Fruit fly (Drosophila melanogaster) whole organism, embryonic: ENCODE measurements around the gene CG15027.

ENCODE experiments used
- Adf1 ChIP-seq: fragments of 200-800 bp; sonication (Bioruptor generic); IDR thresholded peaks from 2 replicates; pipeline ENCODE4 v1.3.6; 2022; ENCODE audit warnings: missing biosample characterization, missing genetic modification characterization
- CG10431 ChIP-seq: fragments of 200-800 bp; sonication (Bioruptor generic); optimal IDR thresholded peaks from 3 replicates; lab custom pipeline; 2018; ENCODE audit warnings: missing biosample characterization, mild to moderate bottlenecking, missing genetic modification characterization
- CG11723 ChIP-seq: fragments of 200-800 bp; sonication (Bioruptor generic); optimal IDR thresholded peaks from 2 replicates; lab custom pipeline; 2017; ENCODE audit warnings: missing biosample characterization, mild to moderate bottlenecking, missing genetic modification characterization
- CG12071 ChIP-seq: fragments of 200-800 bp; sonication (Bioruptor generic); optimal IDR thresholded peaks from 3 replicates; lab custom pipeline; 2018; ENCODE audit warnings: missing biosample characterization, mild to moderate bottlenecking, missing genetic modification characterization
- CG12104 ChIP-seq: fragments of 200-800 bp; sonication (Bioruptor generic); optimal IDR thresholded peaks from 3 replicates; lab custom pipeline; 2016; ENCODE audit warnings: missing biosample characterization, missing genetic modification characterization
- CG13424 ChIP-seq: fragments of 200-800 bp; sonication (Bioruptor generic); optimal IDR thresholded peaks from 2 replicates; lab custom pipeline; 2019; ENCODE audit warnings: missing biosample characterization, mild to moderate bottlenecking, missing genetic modification characterization, moderate library complexity
- CG14014 ChIP-seq: fragments of 200-800 bp; sonication (Bioruptor generic); IDR thresholded peaks from 2 replicates; pipeline ENCODE4 v1.3.6; 2022; ENCODE audit warnings: missing biosample characterization, missing genetic modification characterization
- CG14710 ChIP-seq: fragments of 200-800 bp; sonication (Bioruptor generic); optimal IDR thresholded peaks from 3 replicates; lab custom pipeline; 2019; ENCODE audit warnings: missing biosample characterization, mild to moderate bottlenecking, missing genetic modification characterization, moderate library complexity
- CG15073 ChIP-seq: fragments of 200-800 bp; sonication (Bioruptor generic); optimal IDR thresholded peaks from 2 replicates; lab custom pipeline; 2016; ENCODE audit warnings: missing biosample characterization, missing genetic modification characterization
- CG1529 ChIP-seq: fragments of 200-800 bp; sonication (Bioruptor generic); optimal IDR thresholded peaks from 3 replicates; lab custom pipeline; 2018; ENCODE audit warnings: missing biosample characterization, missing genetic modification characterization
- CG1602 ChIP-seq: fragments of 200-800 bp; sonication (Bioruptor generic); optimal IDR thresholded peaks from 3 replicates; lab custom pipeline; 2016; ENCODE audit warnings: missing biosample characterization, missing genetic modification characterization
- CG1603 ChIP-seq: fragments of 200-800 bp; sonication (Bioruptor generic); optimal IDR thresholded peaks from 2 replicates; lab custom pipeline; 2019; ENCODE audit warnings: missing biosample characterization, mild to moderate bottlenecking, missing genetic modification characterization, moderate library complexity
- CG16815 ChIP-seq: fragments of 200-800 bp; sonication (Bioruptor generic); optimal IDR thresholded peaks from 3 replicates; lab custom pipeline; 2017; ENCODE audit warnings: missing biosample characterization, mild to moderate bottlenecking, missing genetic modification characterization
- CG17829 ChIP-seq: fragments of 200-800 bp; optimal IDR thresholded peaks from 2 replicates; lab custom pipeline; 2019; ENCODE audit warnings: missing biosample characterization, mild to moderate bottlenecking, missing genetic modification characterization, moderate library complexity
- CG18262 ChIP-seq: fragments of 200-800 bp; optimal IDR thresholded peaks from 3 replicates; lab custom pipeline; 2019; ENCODE audit warnings: missing biosample characterization, mild to moderate bottlenecking, missing genetic modification characterization, moderate library complexity
- CG2889 ChIP-seq: fragments of 200-800 bp; sonication (Bioruptor generic); IDR thresholded peaks from 3 replicates; pipeline ENCODE4 v1.3.6; 2022; ENCODE audit warnings: missing biosample characterization, missing genetic modification characterization
- CG31224 ChIP-seq: fragments of 200-800 bp; sonication (Bioruptor generic); IDR thresholded peaks from 2 replicates; pipeline ENCODE4 v1.3.6; 2022; ENCODE audit warnings: missing biosample characterization, missing genetic modification characterization
- CG4730 ChIP-seq: fragments of 200-800 bp; sonication (Bioruptor generic); IDR thresholded peaks from 2 replicates; pipeline ENCODE4 v1.3.6; 2022; ENCODE audit warnings: missing biosample characterization, missing genetic modification characterization
- CG8359 ChIP-seq: fragments of 200-800 bp; sonication (Bioruptor generic); optimal IDR thresholded peaks from 2 replicates; lab custom pipeline; 2017; ENCODE audit warnings: missing biosample characterization, mild to moderate bottlenecking, missing genetic modification characterization, borderline replicate concordance
- CG8924 ChIP-seq: fragments of 200-800 bp; optimal IDR thresholded peaks from 3 replicates; lab custom pipeline; 2019; ENCODE audit warnings: missing biosample characterization, mild to moderate bottlenecking, missing genetic modification characterization, moderate library complexity
- D19A ChIP-seq: fragments of 200-800 bp; optimal IDR thresholded peaks from 3 replicates; lab custom pipeline; 2019; ENCODE audit warnings: missing biosample characterization, mild to moderate bottlenecking, missing genetic modification characterization, moderate library complexity
- H2.0 ChIP-seq: fragments of 200-800 bp; sonication (Bioruptor generic); IDR thresholded peaks from 2 replicates; pipeline ENCODE4 v1.3.6; 2022; ENCODE audit warnings: missing biosample characterization, missing genetic modification characterization
- Hey ChIP-seq: fragments of 200-800 bp; sonication (Bioruptor generic); optimal IDR thresholded peaks from 3 replicates; lab custom pipeline; 2018; ENCODE audit warnings: missing biosample characterization, mild to moderate bottlenecking, missing genetic modification characterization
- Hmx ChIP-seq: fragments of 200-800 bp; sonication (Bioruptor generic); optimal IDR thresholded peaks from 2 replicates; lab custom pipeline; 2016; ENCODE audit warnings: missing biosample characterization, missing genetic modification characterization
- Myb ChIP-seq: fragments of 200-800 bp; sonication (Bioruptor generic); optimal IDR thresholded peaks from 2 replicates; lab custom pipeline; 2016; ENCODE audit warnings: missing biosample characterization, missing genetic modification characterization
- Oli ChIP-seq: fragments of 200-800 bp; sonication (Bioruptor generic); optimal IDR thresholded peaks from 2 replicates; lab custom pipeline; 2018; ENCODE audit warnings: missing biosample characterization, mild to moderate bottlenecking, missing genetic modification characterization, moderate library complexity
- Optix ChIP-seq: fragments of 200-800 bp; sonication (Bioruptor generic); IDR thresholded peaks from 3 replicates; pipeline ENCODE4 v1.3.6; 2022; ENCODE audit warnings: missing biosample characterization, missing genetic modification characterization
- Ptx1 ChIP-seq: fragments of 200-800 bp; sonication (Bioruptor generic); IDR thresholded peaks from 2 replicates; pipeline ENCODE4 v1.3.6; 2022; ENCODE audit warnings: missing biosample characterization, missing genetic modification characterization
- Rx ChIP-seq: fragments of 200-800 bp; sonication (Bioruptor generic); IDR thresholded peaks from 2 replicates; pipeline ENCODE4 v1.3.6; 2022; ENCODE audit warnings: missing biosample characterization, missing genetic modification characterization
- Scr ChIP-seq: fragments of 200-800 bp; sonication (Bioruptor generic); IDR thresholded peaks from 2 replicates; pipeline ENCODE4 v1.3.6; 2022; ENCODE audit warnings: missing biosample characterization, missing genetic modification characterization; ENCODE audit not compliant: partially characterized antibody
- Stat92E ChIP-seq, 3 experiments: fragments of >200 bp in 2 of 3; fragments of 200-800 bp in 1 of 3; sonication (Bioruptor generic) in 1 of 3; optimal IDR thresholded peaks; 2 replicates each; lab custom pipeline; 2017 to 2019; ENCODE audit warnings: missing biosample characterization in 3 of 3, missing genetic modification characterization in 3 of 3, mild to moderate bottlenecking in 1 of 3, moderate library complexity in 1 of 3
- Tbp ChIP-seq: fragments of >200 bp; optimal IDR thresholded peaks from 2 replicates; lab custom pipeline; 2018; ENCODE audit warnings: missing biosample characterization, missing genetic modification characterization
- Trl ChIP-seq, 3 experiments: fragments of >200 bp in 2 of 3; fragments of 200-800 bp in 1 of 3; sonication (Bioruptor generic) in 1 of 3; optimal IDR thresholded peaks; 2 replicates in 1 of 3; 3 replicates in 2 of 3; lab custom pipeline; 2016 to 2017; ENCODE audit warnings: missing biosample characterization in 1 of 3, missing genetic modification characterization in 1 of 3
- Vsx1 ChIP-seq: fragments of 200-800 bp; sonication (Bioruptor generic); optimal IDR thresholded peaks from 2 replicates; lab custom pipeline; 2017; ENCODE audit warnings: missing biosample characterization, mild to moderate bottlenecking, missing genetic modification characterization, missing genetic modification reagents
- Xrp1 ChIP-seq: fragments of 200-800 bp; sonication (Bioruptor generic); IDR thresholded peaks from 2 replicates; pipeline ENCODE4 v1.3.6; 2022; ENCODE audit warnings: missing biosample characterization, missing genetic modification characterization
- ap ChIP-seq: fragments of 200-800 bp; sonication (Bioruptor generic); IDR thresholded peaks from 2 replicates; pipeline ENCODE4 v1.3.6; 2022; ENCODE audit warnings: missing biosample characterization, missing genetic modification characterization
- bbx ChIP-seq: fragments of 200-800 bp; sonication (Bioruptor generic); IDR thresholded peaks from 2 replicates; pipeline ENCODE4 v1.3.6; 2022; ENCODE audit warnings: missing biosample characterization, missing genetic modification characterization; ENCODE audit not compliant: partially characterized antibody
- fd102C ChIP-seq: fragments of 200-800 bp; sonication (Bioruptor generic); optimal IDR thresholded peaks from 2 replicates; lab custom pipeline; 2018; ENCODE audit warnings: missing biosample characterization, mild to moderate bottlenecking, missing genetic modification characterization, moderate library complexity
- insv ChIP-seq, 2 experiments: fragments of 200-800 bp; sonication (Bioruptor generic); optimal IDR thresholded peaks; 3 replicates each; lab custom pipeline; 2016 to 2018; ENCODE audit warnings: missing biosample characterization in 2 of 2, missing genetic modification characterization in 2 of 2
- inv ChIP-seq: fragments of 200-800 bp; sonication (Bioruptor generic); IDR thresholded peaks from 2 replicates; pipeline ENCODE4 v1.3.6; 2022; ENCODE audit warnings: missing biosample characterization, missing genetic modification characterization; ENCODE audit not compliant: partially characterized antibody
- jigr1 ChIP-seq: fragments of 200-800 bp; sonication (Bioruptor generic); IDR thresholded peaks from 3 replicates; pipeline ENCODE4 v1.3.6; 2022; ENCODE audit warnings: missing biosample characterization, missing genetic modification characterization
- kah ChIP-seq: fragments of 200-800 bp; sonication (Bioruptor generic); optimal IDR thresholded peaks from 2 replicates; lab custom pipeline; 2018; ENCODE audit warnings: missing biosample characterization, mild to moderate bottlenecking, missing genetic modification characterization
- ken ChIP-seq: fragments of 200-800 bp; sonication (Bioruptor generic); IDR thresholded peaks from 3 replicates; pipeline ENCODE4 v1.3.6; 2022; ENCODE audit warnings: missing biosample characterization, missing genetic modification characterization
- mirr ChIP-seq: fragments of 200-800 bp; sonication (Bioruptor generic); optimal IDR thresholded peaks from 3 replicates; lab custom pipeline; 2018; ENCODE audit warnings: missing biosample characterization, mild to moderate bottlenecking, missing genetic modification characterization
- nau ChIP-seq: fragments of 200-800 bp; sonication (Bioruptor generic); optimal IDR thresholded peaks from 3 replicates; lab custom pipeline; 2017; ENCODE audit warnings: missing biosample characterization, mild to moderate bottlenecking, missing genetic modification characterization, missing genetic modification reagents
- pfk ChIP-seq: fragments of 200-800 bp; sonication (Bioruptor generic); optimal IDR thresholded peaks from 2 replicates; lab custom pipeline; 2018; ENCODE audit warnings: missing biosample characterization, mild to moderate bottlenecking, missing genetic modification characterization, moderate library complexity
- pzg ChIP-seq: fragments of 200-800 bp; sonication (Bioruptor generic); optimal IDR thresholded peaks from 3 replicates; lab custom pipeline; 2018; ENCODE audit warnings: missing biosample characterization, mild to moderate bottlenecking, missing genetic modification characterization, moderate library complexity
- seq ChIP-seq: fragments of 200-800 bp; sonication (Bioruptor generic); IDR thresholded peaks from 2 replicates; pipeline ENCODE4 v1.3.6; 2022; ENCODE audit warnings: missing biosample characterization, missing genetic modification characterization
- stwl ChIP-seq: fragments of 200-800 bp; sonication (Bioruptor generic); optimal IDR thresholded peaks from 3 replicates; lab custom pipeline; 2018; ENCODE audit warnings: missing biosample characterization, mild to moderate bottlenecking, missing genetic modification characterization, moderate library complexity
- tap ChIP-seq: fragments of 200-800 bp; optimal IDR thresholded peaks from 3 replicates; lab custom pipeline; 2019; ENCODE audit warnings: missing biosample characterization, mild to moderate bottlenecking, missing genetic modification characterization, moderate library complexity
- vfl ChIP-seq: fragments of 200-800 bp; sonication (Bioruptor generic); optimal IDR thresholded peaks from 2 replicates; lab custom pipeline; 2016; ENCODE audit warnings: missing biosample characterization, missing genetic modification characterization

The CG15027 gene

DNA sequence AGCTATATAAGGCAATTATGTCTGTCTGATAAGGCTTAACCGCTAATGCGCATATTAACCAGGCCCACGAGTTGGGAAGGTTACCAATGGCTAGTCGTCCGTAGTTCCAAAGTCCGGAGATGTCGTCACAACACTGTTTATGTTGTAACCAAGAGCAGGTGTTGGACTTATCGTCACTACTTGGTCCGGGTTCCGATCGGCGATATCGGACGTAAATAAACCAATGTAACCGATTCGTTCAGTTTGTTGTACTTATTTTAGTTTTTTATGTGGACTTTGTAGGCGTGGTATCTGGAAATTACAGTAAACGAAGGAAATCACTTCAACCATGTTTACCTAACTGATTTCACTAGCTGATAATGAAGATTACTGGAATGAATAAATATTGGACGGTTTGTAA lies 7.2 kb downstream of the CG15027 start (continued):
- TF ChIP-seq nau (GFP tag; lab: Kevin White, UChicago) (no peak), insv (GFP tag; optimal IDR thresholded peaks at IDR 0.05; lab: Kevin White, UChicago) (no peak), CG14014 (GFP tag; lab: Robert Waterston, UW) (no peak), mirr (GFP tag; lab: Kevin White, UChicago) (peak; percentile 92), kah (GFP tag; lab: Kevin White, UChicago) (no peak), pzg (no peak), Adf1 (GFP tag; lab: Robert Waterston, UW) (no peak), CG4730 (no peak), CG1529 (GFP tag; lab: Kevin White, UChicago) (peak; percentile 6), CG8924 (tag; lab: Kevin White, UChicago) (no peak), Ptx1 (GFP tag; lab: Robert Waterston, UW) (no peak), Hey (tag; lab: Kevin White, UChicago) (no peak), Vsx1 (GFP tag; lab: Kevin White, UChicago) (no peak), CG31224 (no peak), Tbp (GFP tag; lab: Kevin White, UChicago) (no peak), D19A (tag; lab: Kevin White, UChicago) (no peak), stwl (tag; lab: Kevin White, UChicago) (no peak), CG13424 (tag; lab: Kevin White, UChicago) (peak; percentile 42), H2.0 (GFP tag; lab: Robert Waterston, UW) (no peak), CG12104 (no peak), CG1603 (tag; lab: Kevin White, UChicago) (peak; percentile 15), bbx (GFP tag; lab: Robert Waterston, UW) (no peak), ken (no peak), Rx (GFP tag; lab: Robert Waterston, UW) (no peak), Stat92E (GFP tag; optimal IDR thresholded peaks at IDR 0.05; lab: Kevin White, UChicago) (no peak), CG18262 (no peak), Optix (GFP tag; lab: Robert Waterston, UW) (no peak), CG17829 (tag; lab: Kevin White, UChicago) (no peak), Myb (no peak), seq (GFP tag; lab: Robert Waterston, UW) (no peak), inv (no peak), CG1602 (GFP tag; lab: Kevin White, UChicago) (no peak), CG16815 (no peak), CG14710 (tag; lab: Kevin White, UChicago) (peak; percentile 9), Hmx (GFP tag; lab: Kevin White, UChicago) (no peak), CG10431 (GFP tag; lab: Kevin White, UChicago) (peak; percentile 44), Xrp1 (GFP tag; lab: Robert Waterston, UW) (no peak), CG8359 (GFP tag; lab: Kevin White, UChicago) (no peak), tap (tag; lab: Kevin White, UChicago) (no peak), Trl (optimal IDR thresholded peaks at IDR 0.05; lab: Kevin White, UChicago) (no peak), Trl (GFP tag; optimal IDR thresholded peaks at IDR 0.05; lab: Kevin White, UChicago) (no peak), ap (no peak), fd102C (GFP tag; lab: Kevin White, UChicago) (no peak), Scr (GFP tag; lab: Robert Waterston, UW) (no peak), CG15073 (GFP tag; lab: Kevin White, UChicago) (no peak), CG11723 (GFP tag; lab: Kevin White, UChicago) (no peak), CG2889 (GFP tag; lab: Robert Waterston, UW) (no peak), Oli (no peak), pfk (GFP tag; lab: Kevin White, UChicago) (peak; percentile 18), vfl (GFP tag; lab: Kevin White, UChicago) (no peak), CG12071 (GFP tag; lab: Kevin White, UChicago) (no peak), jigr1 (GFP tag; lab: Robert Waterston, UW) (no peak)
